Fruit fly (Drosophila melanogaster) whole organism, embryonic: ENCODE data around the gene maca.

Experiments used
- Bteb2 ChIP-seq: fragments of 200-800 bp; sonication (Bioruptor generic); optimal IDR thresholded peaks from 2 replicates; lab custom pipeline; 2016; ENCODE audit warnings: missing biosample characterization, missing genetic modification characterization
- CG10274 ChIP-seq: fragments of 200-800 bp; sonication (Bioruptor generic); optimal IDR thresholded peaks from 3 replicates; lab custom pipeline; 2017; ENCODE audit warnings: missing biosample characterization, mild to moderate bottlenecking, missing genetic modification characterization
- CG11456 ChIP-seq: fragments of 200-800 bp; sonication (Bioruptor generic); IDR thresholded peaks from 3 replicates; pipeline ENCODE4 v1.3.6; 2022; ENCODE audit warnings: missing biosample characterization, missing genetic modification characterization
- CG12391 ChIP-seq: fragments of 200-800 bp; sonication (Bioruptor generic); optimal IDR thresholded peaks from 3 replicates; lab custom pipeline; 2018; ENCODE audit warnings: missing biosample characterization, mild to moderate bottlenecking, missing genetic modification characterization, moderate library complexity
- CG14441 ChIP-seq: fragments of 200-800 bp; sonication (Bioruptor generic); IDR thresholded peaks from 2 replicates; pipeline ENCODE4 v1.3.6; 2022; ENCODE audit warnings: missing biosample characterization, missing genetic modification characterization
- CG15479 ChIP-seq: fragments of 200-800 bp; sonication (Bioruptor generic); optimal IDR thresholded peaks from 3 replicates; lab custom pipeline; 2019; ENCODE audit warnings: missing biosample characterization, mild to moderate bottlenecking, missing genetic modification characterization, moderate library complexity
- CG18011 ChIP-seq: fragments of 200-800 bp; sonication (Bioruptor generic); optimal IDR thresholded peaks from 2 replicates; lab custom pipeline; 2017; ENCODE audit warnings: missing biosample characterization, missing genetic modification characterization, mild to moderate bottlenecking, moderate library complexity, missing genotype
- CG2199 ChIP-seq: fragments of 200-800 bp; sonication (Bioruptor generic); IDR thresholded peaks from 3 replicates; pipeline ENCODE4 v1.3.6; 2022; ENCODE audit warnings: missing biosample characterization, missing genetic modification characterization
- CG31365 ChIP-seq: fragments of 200-800 bp; sonication (Bioruptor generic); optimal IDR thresholded peaks from 2 replicates; lab custom pipeline; 2018; ENCODE audit warnings: missing biosample characterization, mild to moderate bottlenecking, missing genetic modification characterization
- CG3163 ChIP-seq: fragments of 200-800 bp; sonication (Bioruptor generic); optimal IDR thresholded peaks from 3 replicates; lab custom pipeline; 2016; ENCODE audit warnings: missing biosample characterization, missing genetic modification characterization
- CG32532 ChIP-seq: fragments of 200-800 bp; sonication (Bioruptor generic); IDR thresholded peaks from 2 replicates; pipeline ENCODE4 v1.3.6; 2022; ENCODE audit warnings: missing biosample characterization, missing genetic modification characterization
- CG33557 ChIP-seq: fragments of 200-800 bp; sonication (Bioruptor generic); optimal IDR thresholded peaks from 2 replicates; lab custom pipeline; 2019; ENCODE audit warnings: missing biosample characterization, mild to moderate bottlenecking, missing genetic modification characterization, moderate library complexity
- CG34376 ChIP-seq: fragments of 200-800 bp; sonication (Bioruptor generic); optimal IDR thresholded peaks from 2 replicates; lab custom pipeline; 2018; ENCODE audit warnings: missing biosample characterization, mild to moderate bottlenecking, missing genetic modification characterization
- CG7745 ChIP-seq: fragments of 200-800 bp; sonication (Bioruptor generic); optimal IDR thresholded peaks from 2 replicates; lab custom pipeline; 2018; ENCODE audit warnings: missing biosample characterization, mild to moderate bottlenecking, missing genetic modification characterization, moderate library complexity
- CG7786 ChIP-seq: fragments of 200-800 bp; sonication (Bioruptor generic); optimal IDR thresholded peaks from 2 replicates; lab custom pipeline; 2016; ENCODE audit warnings: missing biosample characterization, missing genetic modification characterization
- CG9609 ChIP-seq: fragments of 200-800 bp; sonication (Bioruptor generic); optimal IDR thresholded peaks from 3 replicates; lab custom pipeline; 2016; ENCODE audit warnings: missing biosample characterization, missing genetic modification characterization
- CG9817 ChIP-seq: fragments of 200-800 bp; sonication (Bioruptor generic); optimal IDR thresholded peaks from 2 replicates; lab custom pipeline; 2018; ENCODE audit warnings: missing biosample characterization, mild to moderate bottlenecking, missing genetic modification characterization, moderate library complexity
- D ChIP-seq, 2 experiments: fragments of 200-800 bp in 1 of 2; fragments of >200 bp in 1 of 2; sonication (Bioruptor generic) in 1 of 2; optimal IDR thresholded peaks; 2 replicates in 1 of 2; 3 replicates in 1 of 2; lab custom pipeline; 2017; ENCODE audit warnings: mild to moderate bottlenecking in 1 of 2, missing biosample characterization in 1 of 2, missing genetic modification characterization in 1 of 2, missing genetic modification reagents in 1 of 2
- Doc2 ChIP-seq: fragments of 200-800 bp; sonication (Bioruptor generic); IDR thresholded peaks from 2 replicates; pipeline ENCODE4 v1.3.6; 2022; ENCODE audit warnings: missing biosample characterization, missing genetic modification characterization
- Elba2 ChIP-seq: fragments of 200-800 bp; sonication (Bioruptor generic); optimal IDR thresholded peaks from 3 replicates; lab custom pipeline; 2016; ENCODE audit warnings: missing biosample characterization, missing genetic modification characterization
- Jarid2 ChIP-seq: fragments of 200-800 bp; sonication (Bioruptor generic); optimal IDR thresholded peaks from 3 replicates; lab custom pipeline; 2017; ENCODE audit warnings: mild to moderate bottlenecking, missing biosample characterization, missing genetic modification reagents, missing genetic modification characterization
- Pdp1 ChIP-seq, 2 experiments: fragments of 200-800 bp; sonication (Bioruptor generic); optimal IDR thresholded peaks; 3 replicates each; lab custom pipeline; 2016; ENCODE audit warnings: missing biosample characterization in 2 of 2, missing genetic modification characterization in 2 of 2, mild to moderate bottlenecking in 1 of 2, moderate library complexity in 1 of 2
- Stat92E ChIP-seq, 3 experiments: fragments of >200 bp in 2 of 3; fragments of 200-800 bp in 1 of 3; sonication (Bioruptor generic) in 1 of 3; optimal IDR thresholded peaks; 2 replicates each; lab custom pipeline; 2017 to 2019; ENCODE audit warnings: missing biosample characterization in 3 of 3, missing genetic modification characterization in 3 of 3, mild to moderate bottlenecking in 1 of 3, moderate library complexity in 1 of 3
- Trl ChIP-seq, 3 experiments: fragments of >200 bp in 2 of 3; fragments of 200-800 bp in 1 of 3; sonication (Bioruptor generic) in 1 of 3; optimal IDR thresholded peaks; 2 replicates in 1 of 3; 3 replicates in 2 of 3; lab custom pipeline; 2016 to 2017; ENCODE audit warnings: missing biosample characterization in 1 of 3, missing genetic modification characterization in 1 of 3
- YL-1 ChIP-seq: fragments of 200-800 bp; sonication (Bioruptor generic); optimal IDR thresholded peaks from 3 replicates; lab custom pipeline; 2017; ENCODE audit warnings: missing biosample characterization, mild to moderate bottlenecking, missing genetic modification characterization
- abd-A ChIP-seq: fragments of 200-800 bp; sonication (Bioruptor generic); optimal IDR thresholded peaks from 3 replicates; lab custom pipeline; 2019; ENCODE audit warnings: missing biosample characterization, mild to moderate bottlenecking, missing genetic modification characterization, moderate library complexity
- amos ChIP-seq: fragments of 200-800 bp; sonication (Bioruptor generic); IDR thresholded peaks from 2 replicates; pipeline ENCODE4 v1.3.6; 2022; ENCODE audit warnings: missing biosample characterization, missing genetic modification characterization; ENCODE audit not compliant: partially characterized antibody
- chinmo ChIP-seq: fragments of 200-800 bp; sonication (Bioruptor generic); IDR thresholded peaks from 4 replicates; pipeline ENCODE4 v1.3.6; 2022; ENCODE audit warnings: missing biosample characterization, missing genetic modification characterization; ENCODE audit not compliant: partially characterized antibody
- ci ChIP-seq: fragments of 200-800 bp; sonication (Bioruptor generic); IDR thresholded peaks from 3 replicates; pipeline ENCODE4 v1.3.6; 2022; ENCODE audit warnings: missing biosample characterization, missing genetic modification characterization
- corto ChIP-seq: fragments of 200-800 bp; sonication (Bioruptor generic); optimal IDR thresholded peaks from 2 replicates; lab custom pipeline; 2016; ENCODE audit warnings: missing biosample characterization, mild to moderate bottlenecking, missing genetic modification characterization, moderate library complexity
- crol ChIP-seq: fragments of 200-800 bp; sonication (Bioruptor generic); IDR thresholded peaks from 2 replicates; pipeline ENCODE4 v1.3.6; 2022; ENCODE audit warnings: missing biosample characterization, missing genetic modification characterization
- cwo ChIP-seq: fragments of 200-800 bp; sonication (Bioruptor generic); optimal IDR thresholded peaks from 3 replicates; lab custom pipeline; 2017; ENCODE audit warnings: missing biosample characterization, missing genetic modification characterization, mild to moderate bottlenecking, moderate library complexity, missing genetic modification reagents
- disco-r ChIP-seq: fragments of 200-800 bp; sonication (Bioruptor generic); optimal IDR thresholded peaks from 2 replicates; lab custom pipeline; 2016; ENCODE audit warnings: missing biosample characterization, missing genetic modification characterization
- dpn ChIP-seq, 2 experiments: fragments of 200-800 bp; sonication (Bioruptor generic); optimal IDR thresholded peaks; 3 replicates each; lab custom pipeline; 2016; ENCODE audit warnings: missing biosample characterization in 2 of 2, missing genetic modification characterization in 2 of 2
- fd3F ChIP-seq: fragments of 200-800 bp; sonication (Bioruptor generic); optimal IDR thresholded peaks from 2 replicates; lab custom pipeline; 2018; ENCODE audit warnings: missing biosample characterization, mild to moderate bottlenecking, missing genetic modification characterization, moderate library complexity
- ftz-f1 ChIP-seq: fragments of 200-800 bp; sonication (Bioruptor generic); optimal IDR thresholded peaks from 2 replicates; lab custom pipeline; 2016; ENCODE audit warnings: missing biosample characterization, missing genetic modification characterization
- gce ChIP-seq: fragments of 200-800 bp; sonication (Bioruptor generic); IDR thresholded peaks from 3 replicates; pipeline ENCODE4 v1.3.6; 2022; ENCODE audit warnings: missing biosample characterization, missing genetic modification characterization
- inv ChIP-seq: fragments of 200-800 bp; sonication (Bioruptor generic); IDR thresholded peaks from 2 replicates; pipeline ENCODE4 v1.3.6; 2022; ENCODE audit warnings: missing biosample characterization, missing genetic modification characterization; ENCODE audit not compliant: partially characterized antibody
- nmo ChIP-seq: fragments of 200-800 bp; sonication (Bioruptor generic); optimal IDR thresholded peaks from 2 replicates; lab custom pipeline; 2018; ENCODE audit warnings: missing biosample characterization, mild to moderate bottlenecking, missing genetic modification characterization, moderate library complexity
- oc ChIP-seq: fragments of 200-800 bp; sonication (Bioruptor generic); optimal IDR thresholded peaks from 2 replicates; lab custom pipeline; 2018; ENCODE audit warnings: missing biosample characterization, mild to moderate bottlenecking, missing genetic modification characterization, moderate library complexity
- sisA ChIP-seq: fragments of 200-800 bp; sonication (Bioruptor generic); IDR thresholded peaks from 2 replicates; pipeline ENCODE4 v1.3.6; 2022; ENCODE audit warnings: missing biosample characterization, missing genetic modification characterization
- unpg ChIP-seq: fragments of 200-800 bp; sonication (Bioruptor generic); optimal IDR thresholded peaks from 3 replicates; lab custom pipeline; 2018; ENCODE audit warnings: missing biosample characterization, mild to moderate bottlenecking, missing genetic modification characterization, moderate library complexity
- usp ChIP-seq: fragments of >200 bp; optimal IDR thresholded peaks from 2 replicates; lab custom pipeline; 2017; ENCODE audit warnings: missing biosample characterization, missing genetic modification characterization
- z ChIP-seq: fragments of 200-800 bp; sonication (Bioruptor generic); IDR thresholded peaks from 3 replicates; pipeline ENCODE4 v1.3.6; 2022; ENCODE audit warnings: missing biosample characterization, missing genetic modification characterization

Gene maca

DNA sequence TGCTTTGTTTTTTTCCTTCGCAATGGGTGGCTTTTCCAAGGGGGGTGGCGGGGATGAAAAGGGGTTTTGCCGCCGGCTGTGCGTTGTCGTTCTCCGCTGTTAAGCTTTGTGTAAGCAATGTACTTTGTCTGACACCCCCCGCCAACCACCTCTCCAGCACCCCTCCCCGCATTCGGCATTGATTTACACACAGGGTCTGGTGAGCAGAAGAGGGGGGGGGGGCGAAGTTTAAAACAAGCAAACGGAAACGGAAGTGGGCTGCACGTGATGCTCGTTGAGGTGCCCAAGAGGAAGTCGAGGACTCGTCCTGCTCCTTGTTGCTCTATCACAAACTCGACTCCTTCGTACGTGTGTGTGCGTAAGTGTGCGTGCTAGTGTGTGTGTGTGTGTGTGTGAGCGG, 22.7 kb downstream of the maca start (continued):
- no peak for TF ChIP-seq unpg (GFP tag; lab: Kevin White, UChicago)
- TF ChIP-seq oc (tag; lab: Kevin White, UChicago), result peak; percentile 57
- TF ChIP-seq crol, result peak; percentile 84
- no peak for TF ChIP-seq D (optimal IDR thresholded peaks at IDR 0.05; lab: Kevin White, UChicago)
- TF ChIP-seq D (GFP tag; optimal IDR thresholded peaks at IDR 0.05; lab: Kevin White, UChicago), result no peak
- peak; percentile 49 for TF ChIP-seq abd-A (tag; lab: Kevin White, UChicago)
- TF ChIP-seq CG7786 (GFP tag; lab: Kevin White, UChicago), result no peak
- no peak for TF ChIP-seq Bteb2 (GFP tag; lab: Kevin White, UChicago)
- no peak for TF ChIP-seq Doc2
- TF ChIP-seq CG15479 (GFP tag; lab: Kevin White, UChicago), result no peak
- no peak for TF ChIP-seq corto (GFP tag; lab: Kevin White, UChicago)
- no peak for TF ChIP-seq CG14441 (GFP tag; lab: Robert Waterston, UW)
- no peak for TF ChIP-seq CG10274 (GFP tag; lab: Kevin White, UChicago)
- TF ChIP-seq Elba2, result no peak
- TF ChIP-seq CG33557 (GFP tag; lab: Kevin White, UChicago), result no peak
- no peak for TF ChIP-seq CG12391 (tag; lab: Kevin White, UChicago)
- TF ChIP-seq ci (GFP tag; lab: Robert Waterston, UW), result 0 out of 3 replicates have a peak, but pooled peaks have one; percentile 7
- TF ChIP-seq CG7745 (tag; lab: Kevin White, UChicago), result no peak
- TF ChIP-seq CG11456 (GFP tag; lab: Robert Waterston, UW), result 0 out of 3 replicates have a peak, but pooled peaks have one; percentile 31
- no peak for TF ChIP-seq gce (GFP tag; lab: Robert Waterston, UW)
- TF ChIP-seq, all 482 proteins: peak for 11

DNA sequence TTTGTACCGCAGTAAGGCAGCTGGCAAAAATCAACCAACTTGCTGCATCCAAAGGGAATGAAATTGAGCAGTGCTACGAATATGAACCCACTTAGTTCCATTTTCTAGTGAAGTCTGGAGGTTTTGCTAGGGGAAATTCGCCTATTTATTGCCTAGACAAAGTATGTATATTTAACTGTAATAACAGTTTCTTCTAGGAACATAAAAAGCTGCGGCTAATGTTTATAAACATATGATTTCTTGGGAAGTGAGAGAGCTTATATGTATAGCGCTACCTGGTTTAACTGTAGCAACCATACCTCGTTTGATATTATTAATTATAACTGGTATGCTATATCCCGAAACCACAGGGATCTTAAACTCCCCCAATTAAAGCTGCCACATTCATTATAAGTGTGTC, 37.0 kb downstream of the maca start, which contains the start of gene CG31296:
Gene CG31296 (minus strand): TSS at position 101 of the 400 bp plus-strand sequence.
- no peak for TF ChIP-seq nmo (GFP tag; lab: Kevin White, UChicago)
- TF ChIP-seq amos, result no peak
- TF ChIP-seq Stat92E (GFP tag; optimal IDR thresholded peaks at IDR 0.05; lab: Kevin White, UChicago), result no peak
- no peak for TF ChIP-seq CG9609 (GFP tag; lab: Kevin White, UChicago)
- TF ChIP-seq sisA, result no peak
- no peak for TF ChIP-seq dpn (GFP tag; optimal IDR thresholded peaks at IDR 0.05; lab: Kevin White, UChicago)
- TF ChIP-seq z (GFP tag; lab: Robert Waterston, UW), result no peak
- no peak for TF ChIP-seq fd3F

DNA sequence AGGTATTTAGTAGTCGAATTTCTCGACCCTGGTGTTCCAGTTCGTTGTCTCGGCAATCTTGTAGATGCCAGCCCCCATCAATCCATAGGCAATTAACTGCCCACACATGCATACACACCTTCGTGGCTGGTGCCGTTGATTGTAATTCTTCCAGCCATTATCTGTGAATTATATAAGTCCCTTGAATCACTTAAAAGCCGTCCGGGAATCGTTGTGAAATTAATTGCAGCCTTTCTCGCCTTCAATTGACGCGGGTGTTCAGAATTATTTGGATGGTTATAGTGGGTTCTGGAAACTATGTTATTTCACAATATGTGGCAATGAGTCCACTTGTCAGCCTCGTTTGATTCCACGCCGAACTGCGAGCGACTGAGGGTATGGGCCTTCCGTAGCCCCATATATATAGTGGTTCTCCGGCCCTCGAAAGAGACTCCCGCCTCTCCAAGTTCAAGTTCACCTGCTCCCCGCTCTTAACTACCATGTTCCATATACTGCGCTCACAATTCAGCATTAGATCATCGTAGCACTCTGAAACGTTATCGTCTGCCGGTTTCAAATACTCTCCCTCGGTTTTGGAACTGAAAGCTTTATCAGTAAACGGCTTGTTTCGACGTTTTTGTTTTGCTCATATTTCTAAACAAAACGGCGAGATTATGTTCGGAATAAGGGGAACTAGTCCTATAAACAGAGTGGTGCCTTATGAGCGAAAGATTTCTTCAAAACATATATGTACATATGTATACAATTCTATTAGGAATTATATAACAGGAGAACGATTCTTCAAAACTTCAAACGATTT, 42.7 kb downstream of the maca start, which contains the start of gene AOX1:
Gene AOX1 (minus strand): TSS at position 375 of the 799 bp plus-strand sequence.
- TF ChIP-seq cwo (GFP tag; lab: Kevin White, UChicago), result peak; percentile 28
- no peak for TF ChIP-seq CG2199 (GFP tag; lab: Robert Waterston, UW)
- TF ChIP-seq inv (GFP tag; lab: Robert Waterston, UW), result peak; percentile 24; the same call in 1 of the 2 replicates
- TF ChIP-seq chinmo (GFP tag; lab: Robert Waterston, UW), result peak; percentile 76; the same call in 2 of the 4 replicates
- peak in 1 of 2 experiments; percentile 73 for TF ChIP-seq Pdp1 (GFP tag; optimal IDR thresholded peaks at IDR 0.05; lab: Kevin White, UChicago)
- TF ChIP-seq ftz-f1 (GFP tag; lab: Kevin White, UChicago), result peak; percentile 16
- peak; percentile 14 to 81 for TF ChIP-seq Trl (optimal IDR thresholded peaks at IDR 0.05; lab: Kevin White, UChicago)
- TF ChIP-seq Trl (GFP tag; optimal IDR thresholded peaks at IDR 0.05; lab: Kevin White, UChicago), result no peak
- no peak for TF ChIP-seq YL-1
- peak; percentile 62 for TF ChIP-seq Jarid2 (GFP tag; lab: Kevin White, UChicago)
- no peak for TF ChIP-seq CG9817 (tag; lab: Kevin White, UChicago)
- no peak for TF ChIP-seq usp (GFP tag; lab: Kevin White, UChicago)
- peak; percentile 41; the same call in 1 of the 2 replicates for TF ChIP-seq CG32532 (GFP tag; lab: Robert Waterston, UW)
- TF ChIP-seq CG3163 (GFP tag; lab: Kevin White, UChicago), result peak; percentile 63
- no peak for TF ChIP-seq CG31365 (tag; lab: Kevin White, UChicago)
- TF ChIP-seq CG34376 (GFP tag; lab: Kevin White, UChicago), result peak; percentile 27
- TF ChIP-seq disco-r (GFP tag; lab: Kevin White, UChicago), result no peak
- no peak for TF ChIP-seq CG18011 (GFP tag; lab: Kevin White, UChicago)
